Worm (Caenorhabditis elegans) whole organism, mixed stage, embryonic: Measurements from ENCODE around the gene toe-1.

Experiments used
- elt-1 ChIP-seq: sonication (generic microtip); optimal IDR thresholded peaks from 2 replicates; lab custom pipeline; 2017; ENCODE audit warnings: missing genetic modification characterization, mild to moderate bottlenecking, missing compliant biosample characterization, antibody characterized with exemption, moderate library complexity, borderline replicate concordance; ENCODE audit not compliant: insufficient read depth
- elt-3 ChIP-seq: fragments of 150-350 bp; optimal IDR thresholded peaks from 2 replicates; lab custom pipeline; 2014; ENCODE audit warnings: missing biosample characterization, missing genetic modification characterization
- lin-13 ChIP-seq: fragments of 150-350 bp; optimal IDR thresholded peaks from 2 replicates; lab custom pipeline; 2014; ENCODE audit warnings: missing biosample characterization, missing genetic modification characterization
- mab-5 ChIP-seq: fragments of 150-350 bp; optimal IDR thresholded peaks from 2 replicates; lab custom pipeline; 2014; ENCODE audit warnings: missing biosample characterization, missing genetic modification characterization
- mep-1 ChIP-seq: fragments of 150-350 bp; optimal IDR thresholded peaks from 2 replicates; lab custom pipeline; 2017; ENCODE audit warnings: missing biosample characterization, missing genetic modification reagents, missing genetic modification characterization, inconsistent platforms
- mls-2 ChIP-seq: sonication (generic microtip); optimal IDR thresholded peaks from 2 replicates; lab custom pipeline; 2016; ENCODE audit warnings: mild to moderate bottlenecking, missing genetic modification characterization, moderate library complexity, missing compliant biosample characterization
- nhr-237 ChIP-seq: fragments of 150-350 bp; optimal IDR thresholded peaks from 2 replicates; lab custom pipeline; 2014; ENCODE audit warnings: missing biosample characterization, missing genetic modification characterization
- nhr-28 ChIP-seq: fragments of 150-350 bp; optimal IDR thresholded peaks from 2 replicates; lab custom pipeline; 2014; ENCODE audit warnings: missing biosample characterization, missing genetic modification characterization
- pha-4 ChIP-seq: fragments of 150-350 bp; optimal IDR thresholded peaks from 2 replicates; lab custom pipeline; 2018; ENCODE audit warnings: missing biosample characterization, missing genetic modification reagents, missing genetic modification characterization
- snpc-4 ChIP-seq: fragments of 150-350 bp; optimal IDR thresholded peaks from 2 replicates; lab custom pipeline; 2014; ENCODE audit warnings: missing biosample characterization, missing genetic modification characterization
- sptf-1 ChIP-seq: sonication (generic microtip); optimal IDR thresholded peaks from 2 replicates; lab custom pipeline; 2017; ENCODE audit warnings: mild to moderate bottlenecking, missing genetic modification characterization, moderate library complexity, missing compliant biosample characterization
- unc-120 ChIP-seq: sonication (generic microtip); optimal IDR thresholded peaks from 2 replicates; lab custom pipeline; 2017; ENCODE audit warnings: missing genetic modification characterization, missing compliant biosample characterization; ENCODE audit not compliant: poor library complexity, severe bottlenecking
- unc-62 ChIP-seq: fragments of 150-350 bp; optimal IDR thresholded peaks from 2 replicates; lab custom pipeline; 2014; ENCODE audit warnings: missing biosample characterization, missing genetic modification reagents, missing genetic modification characterization

DNA sequence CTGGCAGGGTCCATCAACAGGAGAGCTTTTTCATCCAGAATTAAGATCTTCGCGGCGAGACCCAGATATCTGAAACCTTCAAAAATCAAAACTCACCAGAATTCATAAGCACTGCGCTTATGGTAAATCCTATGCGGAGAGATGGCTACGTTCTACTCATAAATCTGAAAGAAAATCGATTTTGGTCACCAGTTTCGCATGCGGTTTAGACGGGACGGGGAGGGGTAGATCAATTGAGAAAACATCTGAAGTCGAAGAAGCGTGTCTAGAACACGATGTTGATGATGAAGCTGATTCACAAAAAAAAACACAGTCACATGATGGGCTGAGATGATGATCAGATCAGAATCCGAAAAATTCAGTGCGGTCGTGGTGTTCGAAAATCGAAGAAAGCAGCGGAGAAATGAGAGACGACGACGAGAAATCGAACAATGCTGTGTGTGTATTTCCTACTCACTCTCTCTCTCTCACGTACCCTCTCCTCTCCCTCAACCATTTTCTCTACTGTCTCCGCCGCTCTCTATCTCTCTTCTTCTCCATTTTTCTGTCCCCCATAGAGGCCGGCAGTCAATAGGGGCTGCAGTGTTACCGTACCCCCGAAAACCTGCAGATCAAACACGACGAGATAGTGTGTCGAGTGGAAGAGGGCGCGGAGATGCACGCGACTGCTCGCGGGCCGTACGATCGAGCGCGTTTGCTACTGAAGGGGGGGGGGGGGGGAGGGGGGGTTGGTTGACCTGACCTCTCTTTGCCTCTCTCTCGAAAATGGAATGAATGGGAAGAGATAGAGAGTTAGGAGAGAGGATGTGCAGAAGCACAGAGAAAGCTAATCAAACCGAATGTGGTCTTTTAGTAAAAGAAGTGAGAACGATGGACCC is 48.4 kb upstream of the toe-1 start, which contains the start of gene ntl-2:
- peak; percentile 77 for TF ChIP-seq elt-3
- TF ChIP-seq pha-4 (tag; lab: Kevin White, UChicago) = peak; percentile 95
- peak; percentile 95 for TF ChIP-seq lin-13 (tag; lab: Kevin White, UChicago)
- TF ChIP-seq unc-120 (tag; lab: Kevin White, UChicago) = peak; percentile 88
- TF ChIP-seq unc-62 (GFP tag; lab: Kevin White, UChicago) = peak; percentile 85
- no peak for TF ChIP-seq elt-1 (tag; lab: Kevin White, UChicago)
- no peak for TF ChIP-seq nhr-28
- peak; percentile 53 for TF ChIP-seq mab-5 (tag; lab: Kevin White, UChicago)
- peak; percentile 95 for TF ChIP-seq mls-2 (tag; lab: Kevin White, UChicago)
- TF ChIP-seq nhr-237 (tag; lab: Kevin White, UChicago) = peak; percentile 91
- peak; percentile 75 for TF ChIP-seq mep-1 (tag; lab: Kevin White, UChicago)
- TF ChIP-seq sptf-1 (tag; lab: Kevin White, UChicago) = peak; percentile 95
- TF ChIP-seq snpc-4 (tag; lab: Kevin White, UChicago) = no peak
